Worm (Caenorhabditis elegans) whole organism, L1 larva: ENCODE measurements around the gene ani-2.

Source experiments
- C04F5.9 ChIP-seq: sonication (generic microtip); optimal IDR thresholded peaks from 2 replicates; lab custom pipeline; 2016; ENCODE audit warnings: missing genetic modification characterization, missing compliant biosample characterization
- C16A3.4 ChIP-seq: fragments of 150-350 bp; optimal IDR thresholded peaks from 2 replicates; lab custom pipeline; 2014; ENCODE audit warnings: missing biosample characterization, missing genetic modification characterization
- F16B12.6 ChIP-seq: fragments of 150-350 bp; optimal IDR thresholded peaks from 2 replicates; lab custom pipeline; 2014; ENCODE audit warnings: missing biosample characterization, missing genetic modification characterization
- aha-1 ChIP-seq: fragments of 150-350 bp; optimal IDR thresholded peaks from 2 replicates; lab custom pipeline; 2014; ENCODE audit warnings: missing biosample characterization, missing genetic modification characterization
- alr-1 ChIP-seq: fragments of 200-800 bp; sonication (Bioruptor generic); optimal IDR thresholded peaks from 2 replicates; lab custom pipeline; 2018; ENCODE audit warnings: borderline replicate concordance, mild to moderate bottlenecking, missing genetic modification characterization, missing compliant biosample characterization
- aly-2 ChIP-seq: fragments of 150-350 bp; optimal IDR thresholded peaks from 2 replicates; lab custom pipeline; 2014; ENCODE audit warnings: missing biosample characterization, missing genetic modification characterization
- blmp-1 ChIP-seq: fragments of 150-350 bp; optimal IDR thresholded peaks from 2 replicates; lab custom pipeline; 2014; ENCODE audit warnings: missing biosample characterization, missing genetic modification characterization
- ceh-63 ChIP-seq: fragments of 200-800 bp; sonication (Bioruptor generic); optimal IDR thresholded peaks from 2 replicates; lab custom pipeline; 2018; ENCODE audit warnings: mild to moderate bottlenecking, missing genetic modification characterization, missing compliant biosample characterization
- ceh-8 ChIP-seq: fragments of 200-800 bp; sonication (Bioruptor generic); optimal IDR thresholded peaks from 2 replicates; lab custom pipeline; 2018; ENCODE audit warnings: mild to moderate bottlenecking, missing genetic modification characterization, moderate library complexity, missing compliant biosample characterization
- ceh-90 ChIP-seq: sonication (generic microtip); optimal IDR thresholded peaks from 2 replicates; lab custom pipeline; 2016; ENCODE audit warnings: missing genetic modification characterization, missing compliant biosample characterization
- ces-1 ChIP-seq: fragments of 150-350 bp; optimal IDR thresholded peaks from 2 replicates; lab custom pipeline; 2014; ENCODE audit warnings: missing biosample characterization, missing genetic modification reagents, missing genetic modification characterization
- dpl-1 ChIP-seq, 3 experiments: fragments of 150-350 bp in 2 of 3; sonication (generic microtip) in 1 of 3; optimal IDR thresholded peaks; 2 replicates each; lab custom pipeline; 2014 to 2017; ENCODE audit warnings: missing biosample characterization in 3 of 3, missing genetic modification characterization in 3 of 3, missing genetic modification reagents in 3 of 3
- dsc-1 ChIP-seq: sonication (generic microtip); optimal IDR thresholded peaks from 2 replicates; lab custom pipeline; 2016; ENCODE audit warnings: mild to moderate bottlenecking, missing genetic modification characterization, missing compliant biosample characterization
- egl-13 ChIP-seq: sonication (generic microtip); optimal IDR thresholded peaks from 2 replicates; lab custom pipeline; 2016; ENCODE audit warnings: missing genotype, missing genetic modification reagents, missing genetic modification characterization, missing compliant biosample characterization
- elt-2 ChIP-seq: sonication (generic microtip); optimal IDR thresholded peaks from 2 replicates; lab custom pipeline; 2016; ENCODE audit warnings: missing genetic modification characterization, mild to moderate bottlenecking, inconsistent platforms, missing compliant biosample characterization, missing genetic modification reagents
- fkh-10 ChIP-seq: sonication (generic microtip); optimal IDR thresholded peaks from 2 replicates; lab custom pipeline; 2017; ENCODE audit warnings: missing biosample characterization, missing genetic modification reagents, missing genetic modification characterization
- fkh-4 ChIP-seq: sonication (generic microtip); optimal IDR thresholded peaks from 2 replicates; lab custom pipeline; 2016; ENCODE audit warnings: missing compliant biosample characterization, missing genetic modification characterization, borderline replicate concordance
- fkh-8 ChIP-seq: sonication (generic microtip); optimal IDR thresholded peaks from 2 replicates; lab custom pipeline; 2016; ENCODE audit warnings: mild to moderate bottlenecking, missing genetic modification characterization, missing compliant biosample characterization
- fos-1 ChIP-seq: fragments of 150-350 bp; optimal IDR thresholded peaks from 2 replicates; lab custom pipeline; 2014; ENCODE audit warnings: missing biosample characterization, missing genetic modification characterization
- hlh-4 ChIP-seq: sonication (generic microtip); optimal IDR thresholded peaks from 2 replicates; lab custom pipeline; 2016; ENCODE audit warnings: mild to moderate bottlenecking, missing genetic modification characterization, missing compliant biosample characterization
- hpl-2 ChIP-seq: fragments of 150-350 bp; optimal IDR thresholded peaks from 2 replicates; lab custom pipeline; 2014; ENCODE audit warnings: missing biosample characterization, missing genetic modification reagents, missing genetic modification characterization
- irx-1 ChIP-seq: sonication (generic microtip); optimal IDR thresholded peaks from 2 replicates; lab custom pipeline; 2016; ENCODE audit warnings: missing genetic modification characterization, missing compliant biosample characterization
- isw-1 ChIP-seq: fragments of 200-800 bp; sonication (Bioruptor generic); IDR thresholded peaks from 2 replicates; pipeline ENCODE4 v1.3.6; 2022; ENCODE audit warnings: missing genetic modification characterization, missing compliant biosample characterization
- jun-1 ChIP-seq: fragments of 150-350 bp; optimal IDR thresholded peaks from 2 replicates; lab custom pipeline; 2014; ENCODE audit warnings: missing biosample characterization, missing genetic modification reagents, missing genetic modification characterization
- lin-13 ChIP-seq: fragments of 150-350 bp; optimal IDR thresholded peaks from 2 replicates; lab custom pipeline; 2014; ENCODE audit warnings: missing biosample characterization, missing genetic modification reagents, missing genetic modification characterization
- lin-14 ChIP-seq: fragments of 200-800 bp; sonication (Bioruptor generic); optimal IDR thresholded peaks from 2 replicates; lab custom pipeline; 2018; ENCODE audit warnings: mild to moderate bottlenecking, missing genetic modification characterization, moderate library complexity, missing compliant biosample characterization
- lin-39 ChIP-seq: fragments of 150-350 bp; optimal IDR thresholded peaks from 2 replicates; lab custom pipeline; 2014; ENCODE audit warnings: missing biosample characterization, missing genetic modification reagents, missing genetic modification characterization
- mab-9 ChIP-seq: fragments of 200-800 bp; sonication (Bioruptor generic); IDR thresholded peaks from 2 replicates; pipeline ENCODE4 v1.3.6; 2022; ENCODE audit warnings: missing genetic modification reagents, missing genetic modification characterization, missing compliant biosample characterization
- mdl-1 ChIP-seq, 2 experiments: fragments of 150-350 bp; optimal IDR thresholded peaks; 2 replicates each; lab custom pipeline; 2014 to 2017; ENCODE audit warnings: missing biosample characterization in 2 of 2, missing genetic modification characterization in 2 of 2, inconsistent platforms in 1 of 2
- mef-2 ChIP-seq: fragments of 150-350 bp; optimal IDR thresholded peaks from 2 replicates; lab custom pipeline; 2014; ENCODE audit warnings: missing biosample characterization, missing genetic modification characterization
- mep-1 ChIP-seq: fragments of 150-350 bp; optimal IDR thresholded peaks from 2 replicates; lab custom pipeline; 2014; ENCODE audit warnings: missing biosample characterization, missing genetic modification characterization
- nhr-11 ChIP-seq: fragments of 150-350 bp; optimal IDR thresholded peaks from 2 replicates; lab custom pipeline; 2014; ENCODE audit warnings: missing biosample characterization, missing genetic modification characterization
- nhr-12 ChIP-seq: sonication (generic microtip); optimal IDR thresholded peaks from 2 replicates; lab custom pipeline; 2017; ENCODE audit warnings: missing biosample characterization, missing genetic modification characterization
- nhr-19 ChIP-seq: fragments of 200-800 bp; sonication (Bioruptor generic); conservative IDR thresholded peaks from 2 replicates; pipeline ENCODE4 v1.3.6; 2022; ENCODE audit warnings: missing genetic modification characterization, missing compliant biosample characterization
- nhr-20 ChIP-seq: sonication (generic microtip); optimal IDR thresholded peaks from 2 replicates; lab custom pipeline; 2016; ENCODE audit warnings: mild to moderate bottlenecking, missing genetic modification characterization, missing compliant biosample characterization
- nhr-237 ChIP-seq: fragments of 150-350 bp; optimal IDR thresholded peaks from 2 replicates; lab custom pipeline; 2014; ENCODE audit warnings: missing biosample characterization, missing genetic modification characterization
- nhr-28 ChIP-seq: fragments of 150-350 bp; optimal IDR thresholded peaks from 2 replicates; lab custom pipeline; 2014; ENCODE audit warnings: missing biosample characterization, missing genetic modification characterization
- nhr-84 ChIP-seq: sonication (generic microtip); optimal IDR thresholded peaks from 2 replicates; lab custom pipeline; 2017; ENCODE audit warnings: missing biosample characterization, missing genetic modification characterization
- nhr-85 ChIP-seq: sonication (generic microtip); peaks from one replicate; lab custom pipeline; 2016; ENCODE audit warnings: missing genetic modification characterization, inconsistent platforms, missing compliant biosample characterization
- pqm-1 ChIP-seq: sonication (generic microtip); optimal IDR thresholded peaks from 3 replicates; lab custom pipeline; 2017; ENCODE audit warnings: missing biosample characterization, missing genetic modification characterization
- rnt-1 ChIP-seq: sonication (generic microtip); optimal IDR thresholded peaks from 2 replicates; lab custom pipeline; 2016; ENCODE audit warnings: mild to moderate bottlenecking, missing genetic modification characterization, moderate library complexity, missing compliant biosample characterization
- skn-1 ChIP-seq: fragments of 150-350 bp; optimal IDR thresholded peaks from 2 replicates; lab custom pipeline; 2014; ENCODE audit warnings: missing biosample characterization, missing genetic modification characterization
- snpc-4 ChIP-seq: fragments of 150-350 bp; optimal IDR thresholded peaks from 2 replicates; lab custom pipeline; 2014; ENCODE audit warnings: missing biosample characterization, missing genetic modification characterization
- sox-4 ChIP-seq: sonication (generic microtip); optimal IDR thresholded peaks from 2 replicates; lab custom pipeline; 2016; ENCODE audit warnings: missing genetic modification characterization, missing compliant biosample characterization
- sptf-1 ChIP-seq: fragments of 150-350 bp; optimal IDR thresholded peaks from 2 replicates; lab custom pipeline; 2014; ENCODE audit warnings: missing biosample characterization, missing genetic modification characterization
- swsn-7 ChIP-seq: sonication (generic microtip); optimal IDR thresholded peaks from 2 replicates; lab custom pipeline; 2016; ENCODE audit warnings: missing genetic modification characterization, missing compliant biosample characterization
- tbx-2 ChIP-seq: sonication (generic microtip); optimal IDR thresholded peaks from 2 replicates; lab custom pipeline; 2016; ENCODE audit warnings: missing genetic modification characterization, missing compliant biosample characterization
- unc-30 ChIP-seq: sonication (generic microtip); optimal IDR thresholded peaks from 2 replicates; lab custom pipeline; 2017; ENCODE audit warnings: missing biosample characterization, missing genetic modification characterization
- unc-98 ChIP-seq: fragments of 200-800 bp; sonication (Bioruptor generic); IDR thresholded peaks from 2 replicates; pipeline ENCODE4 v1.3.6; 2022; ENCODE audit warnings: missing genetic modification characterization, missing compliant biosample characterization
- vab-15 ChIP-seq: sonication (generic microtip); optimal IDR thresholded peaks from 2 replicates; lab custom pipeline; 2017; ENCODE audit warnings: missing genotype, mild to moderate bottlenecking, missing genetic modification characterization, missing compliant biosample characterization
- xbp-1 ChIP-seq: sonication (generic microtip); optimal IDR thresholded peaks from 2 replicates; lab custom pipeline; 2016; ENCODE audit warnings: missing genetic modification characterization, missing compliant biosample characterization
- zag-1 ChIP-seq: fragments of 150-350 bp; optimal IDR thresholded peaks from 2 replicates; lab custom pipeline; 2014; ENCODE audit warnings: missing biosample characterization, missing genetic modification characterization
- zip-4 ChIP-seq: fragments of 200-800 bp; sonication (Bioruptor generic); optimal IDR thresholded peaks from 2 replicates; lab custom pipeline; 2018; ENCODE audit warnings: mild to moderate bottlenecking, missing genetic modification characterization, moderate library complexity, missing compliant biosample characterization
- ztf-11 ChIP-seq, 2 experiments: sonication (generic microtip); optimal IDR thresholded peaks; 2 replicates each; lab custom pipeline; 2016 to 2017; ENCODE audit warnings: missing genetic modification characterization in 2 of 2, missing biosample characterization in 1 of 2, missing compliant biosample characterization in 1 of 2
- ztf-4 ChIP-seq: fragments of 150-350 bp; optimal IDR thresholded peaks from 2 replicates; lab custom pipeline; 2014; ENCODE audit warnings: missing biosample characterization, missing genetic modification characterization

ani-2 gene

ce11 chrII:6348360-6348759 lies 16.8 kb downstream of the ani-2 start (continued):
- TF ChIP-seq snpc-4 (tag; lab: Kevin White, UChicago): peak; percentile 60
- peak; percentile 96 for TF ChIP-seq lin-14
- TF ChIP-seq vab-15: no peak
- TF ChIP-seq nhr-12: no peak
- TF ChIP-seq hpl-2 (GFP tag; lab: Kevin White, UChicago): peak; percentile 81
- TF ChIP-seq blmp-1 (tag; lab: Kevin White, UChicago): peak; percentile 92
- TF ChIP-seq zip-4 (GFP tag; lab: Kevin White, UChicago): peak; percentile 66
- no peak for TF ChIP-seq hlh-4 (tag; lab: Kevin White, UChicago)
- peak; percentile 89 for TF ChIP-seq nhr-85 (tag; lab: Kevin White, UChicago)
- peak; percentile 83 for TF ChIP-seq C16A3.4
- no peak for TF ChIP-seq F16B12.6 (tag; lab: Kevin White, UChicago)
- peak; percentile 93 for TF ChIP-seq jun-1 (tag; lab: Kevin White, UChicago)
- TF ChIP-seq swsn-7 (tag; lab: Kevin White, UChicago): peak; percentile 94
- TF ChIP-seq unc-30 (tag; lab: Kevin White, UChicago): no peak
- TF ChIP-seq zag-1 (tag; lab: Kevin White, UChicago): no peak
- TF ChIP-seq nhr-84 (tag; lab: Kevin White, UChicago): no peak
- peak; percentile 79 for TF ChIP-seq elt-2 (tag; lab: Kevin White, UChicago)
- peak; percentile 29 for TF ChIP-seq aha-1
- TF ChIP-seq nhr-237 (tag; lab: Kevin White, UChicago): peak; percentile 86
- peak; percentile 35 for TF ChIP-seq fkh-10 (GFP tag; lab: Kevin White, UChicago)
- TF ChIP-seq nhr-20 (tag; lab: Kevin White, UChicago): peak; percentile 97
- TF ChIP-seq ceh-63 (GFP tag; lab: Kevin White, UChicago): no peak
- TF ChIP-seq ztf-11 (tag; optimal IDR thresholded peaks at IDR 0.05; lab: Kevin White, UChicago): peak in 1 of 2 experiments; percentile 79
- TF ChIP-seq rnt-1 (tag; lab: Kevin White, UChicago): peak; percentile 90
- peak; percentile 74 for TF ChIP-seq irx-1
- TF ChIP-seq alr-1: no peak
- TF ChIP-seq ceh-8: peak; percentile 73
- peak; percentile 82 for TF ChIP-seq dsc-1
- no peak for TF ChIP-seq pqm-1
- TF ChIP-seq sox-4 (tag; lab: Kevin White, UChicago): peak; percentile 69
- no peak for TF ChIP-seq sptf-1
- TF ChIP-seq mab-9 (GFP tag; lab: Robert Waterston, UW): peak; percentile 70
- TF ChIP-seq isw-1 (GFP tag; lab: Robert Waterston, UW): peak; percentile 67
- TF ChIP-seq lin-13 (GFP tag; lab: Kevin White, UChicago): peak; percentile 89
- TF ChIP-seq unc-98 (GFP tag; lab: Robert Waterston, UW): no peak
- TF ChIP-seq nhr-11 (tag; lab: Kevin White, UChicago): peak; percentile 68
- peak; percentile 95 for TF ChIP-seq mep-1 (tag; lab: Kevin White, UChicago)
- TF ChIP-seq fkh-4 (tag; lab: Kevin White, UChicago): no peak
- peak; percentile 90 for TF ChIP-seq xbp-1 (tag; lab: Kevin White, UChicago)
- peak; percentile 2 for TF ChIP-seq C04F5.9 (tag; lab: Kevin White, UChicago)
- TF ChIP-seq egl-13: peak; percentile 46
- TF ChIP-seq nhr-19: peak; percentile 87
- peak; percentile 58 to 76 (median 66) for TF ChIP-seq dpl-1 (GFP tag; optimal IDR thresholded peaks at IDR 0.05; lab: Kevin White, UChicago)
- peak; percentile 77 for TF ChIP-seq mef-2 (tag; lab: Kevin White, UChicago)
- TF ChIP-seq nhr-28 (tag; lab: Kevin White, UChicago): no peak
- TF ChIP-seq mdl-1 (tag; optimal IDR thresholded peaks at IDR 0.05; lab: Kevin White, UChicago): peak; percentile 22 to 98
- no peak for TF ChIP-seq ceh-90 (tag; lab: Kevin White, UChicago)
- peak; percentile 96 for TF ChIP-seq ztf-4
- TF ChIP-seq fos-1: peak; percentile 85
- TF ChIP-seq tbx-2: peak; percentile 94
- no peak for TF ChIP-seq ces-1 (GFP tag; lab: Kevin White, UChicago)
- TF ChIP-seq lin-39 (tag; lab: Kevin White, UChicago): peak; percentile 53
- peak; percentile 88 for TF ChIP-seq fkh-8 (tag; lab: Kevin White, UChicago)
- peak; percentile 80 for TF ChIP-seq skn-1 (tag; lab: Kevin White, UChicago)
- no peak for TF ChIP-seq aly-2 (tag; lab: Kevin White, UChicago)
